Fruit fly (Drosophila melanogaster) whole organism, embryonic: Measurements from ENCODE around the gene qjt.

ENCODE experiments used
- Awh ChIP-seq: fragments of 200-800 bp; sonication (Bioruptor generic); IDR thresholded peaks from 2 replicates; pipeline ENCODE4, ENCODE4 v1.3.6; 2022; ENCODE audit warnings: missing biosample characterization, missing genetic modification characterization
- B-H1 ChIP-seq: fragments of 200-800 bp; sonication (Bioruptor generic); IDR thresholded peaks from 3 replicates; pipeline ENCODE4 v1.3.6; 2022; ENCODE audit warnings: missing biosample characterization, missing genetic modification characterization
- C15 ChIP-seq: fragments of 200-800 bp; sonication (Bioruptor generic); IDR thresholded peaks from 3 replicates; pipeline ENCODE4 v1.3.6; 2022; ENCODE audit warnings: missing biosample characterization, missing genetic modification characterization
- CG11085 ChIP-seq: fragments of 200-800 bp; sonication (Bioruptor generic); IDR thresholded peaks from 2 replicates; pipeline ENCODE4 v1.3.6; 2022; ENCODE audit warnings: missing biosample characterization, missing genetic modification characterization
- CG13775 ChIP-seq: fragments of 200-800 bp; sonication (Bioruptor generic); optimal IDR thresholded peaks from 3 replicates; lab custom pipeline; 2017; ENCODE audit warnings: missing biosample characterization, mild to moderate bottlenecking, missing genetic modification characterization
- CG15073 ChIP-seq: fragments of 200-800 bp; sonication (Bioruptor generic); optimal IDR thresholded peaks from 2 replicates; lab custom pipeline; 2016; ENCODE audit warnings: missing biosample characterization, missing genetic modification characterization
- CG1603 ChIP-seq: fragments of 200-800 bp; sonication (Bioruptor generic); optimal IDR thresholded peaks from 2 replicates; lab custom pipeline; 2019; ENCODE audit warnings: missing biosample characterization, mild to moderate bottlenecking, missing genetic modification characterization, moderate library complexity
- CG17829 ChIP-seq: fragments of 200-800 bp; optimal IDR thresholded peaks from 2 replicates; lab custom pipeline; 2019; ENCODE audit warnings: missing biosample characterization, mild to moderate bottlenecking, missing genetic modification characterization, moderate library complexity
- CG2116 ChIP-seq: fragments of 200-800 bp; sonication (Bioruptor generic); optimal IDR thresholded peaks from 3 replicates; lab custom pipeline; 2018; ENCODE audit warnings: missing biosample characterization, mild to moderate bottlenecking, missing genetic modification characterization
- CG2889 ChIP-seq: fragments of 200-800 bp; sonication (Bioruptor generic); IDR thresholded peaks from 3 replicates; pipeline ENCODE4 v1.3.6; 2022; ENCODE audit warnings: missing biosample characterization, missing genetic modification characterization
- CG31388 ChIP-seq: fragments of 200-800 bp; sonication (Bioruptor generic); optimal IDR thresholded peaks from 2 replicates; lab custom pipeline; 2016; ENCODE audit warnings: missing biosample characterization, missing genetic modification characterization
- CG3163 ChIP-seq: fragments of 200-800 bp; sonication (Bioruptor generic); optimal IDR thresholded peaks from 3 replicates; lab custom pipeline; 2016; ENCODE audit warnings: missing biosample characterization, missing genetic modification characterization
- CG34376 ChIP-seq: fragments of 200-800 bp; sonication (Bioruptor generic); optimal IDR thresholded peaks from 2 replicates; lab custom pipeline; 2018; ENCODE audit warnings: missing biosample characterization, mild to moderate bottlenecking, missing genetic modification characterization
- CG34422 ChIP-seq: fragments of 200-800 bp; sonication (Bioruptor generic); IDR thresholded peaks from 3 replicates; pipeline ENCODE4 v1.3.6; 2022; ENCODE audit warnings: missing biosample characterization, missing genetic modification characterization
- CG5953 ChIP-seq: fragments of 200-800 bp; sonication (Bioruptor generic); IDR thresholded peaks from 2 replicates; pipeline ENCODE4 v1.3.6; 2022; ENCODE audit warnings: missing biosample characterization, missing genetic modification characterization
- CG6683 ChIP-seq: fragments of 200-800 bp; sonication (Bioruptor generic); optimal IDR thresholded peaks from 2 replicates; lab custom pipeline; 2017; ENCODE audit warnings: missing biosample characterization, mild to moderate bottlenecking, missing genetic modification characterization, missing genetic modification reagents
- CG7271 ChIP-seq: fragments of 200-800 bp; sonication (Bioruptor generic); optimal IDR thresholded peaks from 2 replicates; lab custom pipeline; 2018; ENCODE audit warnings: missing biosample characterization, mild to moderate bottlenecking, missing genetic modification characterization, moderate library complexity
- CG7987 ChIP-seq: fragments of 200-800 bp; sonication (Bioruptor generic); optimal IDR thresholded peaks from 2 replicates; lab custom pipeline; 2018; ENCODE audit warnings: missing biosample characterization, mild to moderate bottlenecking, missing genetic modification characterization, moderate library complexity
- CG8290 ChIP-seq, 3 experiments: fragments of 200-800 bp; sonication (Bioruptor generic); optimal IDR thresholded peaks; 2 replicates each; lab custom pipeline; 2016 to 2019; ENCODE audit warnings: missing biosample characterization in 3 of 3, missing genetic modification characterization in 3 of 3, mild to moderate bottlenecking in 2 of 3, moderate library complexity in 1 of 3
- CG8924 ChIP-seq: fragments of 200-800 bp; optimal IDR thresholded peaks from 3 replicates; lab custom pipeline; 2019; ENCODE audit warnings: missing biosample characterization, mild to moderate bottlenecking, missing genetic modification characterization, moderate library complexity
- CG8944 ChIP-seq: fragments of 200-800 bp; sonication (Bioruptor generic); optimal IDR thresholded peaks from 3 replicates; lab custom pipeline; 2016; ENCODE audit warnings: missing biosample characterization, missing genetic modification characterization
- CG9876 ChIP-seq: fragments of 200-800 bp; sonication (Bioruptor generic); optimal IDR thresholded peaks from 2 replicates; lab custom pipeline; 2016; ENCODE audit warnings: missing biosample characterization, missing genetic modification characterization
- Doc2 ChIP-seq: fragments of 200-800 bp; sonication (Bioruptor generic); IDR thresholded peaks from 2 replicates; pipeline ENCODE4 v1.3.6; 2022; ENCODE audit warnings: missing biosample characterization, missing genetic modification characterization
- Fer1 ChIP-seq: fragments of 200-800 bp; sonication (Bioruptor generic); optimal IDR thresholded peaks from 2 replicates; lab custom pipeline; 2017; ENCODE audit warnings: missing biosample characterization, mild to moderate bottlenecking, missing genetic modification characterization
- HHEX ChIP-seq: fragments of 200-800 bp; sonication (Bioruptor generic); optimal IDR thresholded peaks from 3 replicates; lab custom pipeline; 2017; ENCODE audit warnings: missing biosample characterization, mild to moderate bottlenecking, missing genetic modification characterization, missing genetic modification reagents
- HLH3B ChIP-seq: fragments of 200-800 bp; sonication (Bioruptor generic); IDR thresholded peaks from 2 replicates; pipeline ENCODE4 v1.3.6; 2022; ENCODE audit warnings: missing biosample characterization, missing genetic modification characterization
- HLHmδ ChIP-seq: fragments of 200-800 bp; sonication (Bioruptor generic); optimal IDR thresholded peaks from 2 replicates; lab custom pipeline; 2018; ENCODE audit warnings: missing biosample characterization, mild to moderate bottlenecking, missing genetic modification characterization, moderate library complexity
- Hr78 ChIP-seq, 2 experiments: fragments of 200-800 bp in 1 of 2; fragments of >200 bp in 1 of 2; sonication (Bioruptor generic) in 1 of 2; optimal IDR thresholded peaks; 2 replicates each; lab custom pipeline; 2017 to 2019; ENCODE audit warnings: missing biosample characterization in 2 of 2, missing genetic modification characterization in 2 of 2, mild to moderate bottlenecking in 1 of 2, moderate library complexity in 1 of 2
- MBD-R2 ChIP-seq: fragments of 200-800 bp; sonication (Bioruptor generic); IDR thresholded peaks from 2 replicates; pipeline ENCODE4 v1.3.6; 2022; ENCODE audit warnings: missing biosample characterization, missing genetic modification characterization
- MESR4 ChIP-seq: fragments of 200-800 bp; sonication (Bioruptor generic); optimal IDR thresholded peaks from 2 replicates; lab custom pipeline; 2018; ENCODE audit warnings: missing biosample characterization, mild to moderate bottlenecking, missing genetic modification characterization, moderate library complexity
- Mad ChIP-seq: fragments of 200-800 bp; sonication (Bioruptor generic); optimal IDR thresholded peaks from 2 replicates; lab custom pipeline; 2016; ENCODE audit warnings: missing biosample characterization, missing genetic modification characterization
- Med ChIP-seq: fragments of 200-800 bp; sonication (Bioruptor generic); peaks from one replicate; lab custom pipeline; 2016; ENCODE audit warnings: missing biosample characterization, missing genetic modification characterization, mild to moderate bottlenecking, inconsistent platforms, moderate library complexity
- NC2β ChIP-seq: fragments of 200-800 bp; sonication (Bioruptor generic); optimal IDR thresholded peaks from 2 replicates; lab custom pipeline; 2016; ENCODE audit warnings: missing biosample characterization, missing genetic modification characterization
- Neu2 ChIP-seq: fragments of 200-800 bp; sonication (Bioruptor generic); optimal IDR thresholded peaks from 3 replicates; lab custom pipeline; 2016; ENCODE audit warnings: missing biosample characterization, missing genetic modification characterization, borderline replicate concordance
- Pdp1 ChIP-seq, 2 experiments: fragments of 200-800 bp; sonication (Bioruptor generic); optimal IDR thresholded peaks; 3 replicates each; lab custom pipeline; 2016; ENCODE audit warnings: missing biosample characterization in 2 of 2, missing genetic modification characterization in 2 of 2, mild to moderate bottlenecking in 1 of 2, moderate library complexity in 1 of 2
- Sin3A ChIP-seq: fragments of >200 bp; optimal IDR thresholded peaks from 2 replicates; lab custom pipeline; 2018
- Xbp1 ChIP-seq: fragments of 200-800 bp; sonication (Bioruptor generic); optimal IDR thresholded peaks from 3 replicates; lab custom pipeline; 2016; ENCODE audit warnings: missing biosample characterization, mild to moderate bottlenecking, missing genetic modification characterization
- Xrp1 ChIP-seq: fragments of 200-800 bp; sonication (Bioruptor generic); IDR thresholded peaks from 2 replicates; pipeline ENCODE4 v1.3.6; 2022; ENCODE audit warnings: missing biosample characterization, missing genetic modification characterization
- abd-A ChIP-seq: fragments of 200-800 bp; sonication (Bioruptor generic); optimal IDR thresholded peaks from 3 replicates; lab custom pipeline; 2019; ENCODE audit warnings: missing biosample characterization, mild to moderate bottlenecking, missing genetic modification characterization, moderate library complexity
- btn ChIP-seq: fragments of 200-800 bp; sonication (Bioruptor generic); optimal IDR thresholded peaks from 2 replicates; lab custom pipeline; 2016; ENCODE audit warnings: missing biosample characterization, missing genetic modification characterization
- cad ChIP-seq: fragments of >200 bp; optimal IDR thresholded peaks from 2 replicates; lab custom pipeline; 2017; ENCODE audit warnings: missing biosample characterization, missing genetic modification characterization
- dm ChIP-seq: fragments of 200-800 bp; sonication (Bioruptor generic); optimal IDR thresholded peaks from 3 replicates; lab custom pipeline; 2016; ENCODE audit warnings: missing biosample characterization, missing genetic modification characterization
- emc ChIP-seq: fragments of 200-800 bp; sonication (Bioruptor generic); optimal IDR thresholded peaks from 2 replicates; lab custom pipeline; 2016; ENCODE audit warnings: missing biosample characterization, missing genetic modification characterization
- insv ChIP-seq, 2 experiments: fragments of 200-800 bp; sonication (Bioruptor generic); optimal IDR thresholded peaks; 3 replicates each; lab custom pipeline; 2016 to 2018; ENCODE audit warnings: missing biosample characterization in 2 of 2, missing genetic modification characterization in 2 of 2
- inv ChIP-seq: fragments of 200-800 bp; sonication (Bioruptor generic); IDR thresholded peaks from 2 replicates; pipeline ENCODE4 v1.3.6; 2022; ENCODE audit warnings: missing biosample characterization, missing genetic modification characterization; ENCODE audit not compliant: partially characterized antibody
- lmd ChIP-seq: fragments of 200-800 bp; sonication (Bioruptor generic); IDR thresholded peaks from 2 replicates; pipeline ENCODE4 v1.3.6; 2022; ENCODE audit warnings: missing biosample characterization, missing genetic modification characterization
- mirr ChIP-seq: fragments of 200-800 bp; sonication (Bioruptor generic); optimal IDR thresholded peaks from 3 replicates; lab custom pipeline; 2018; ENCODE audit warnings: missing biosample characterization, mild to moderate bottlenecking, missing genetic modification characterization
- onecut ChIP-seq: fragments of 200-800 bp; sonication (Bioruptor generic); IDR thresholded peaks from 2 replicates; pipeline ENCODE4 v1.3.6; 2022; ENCODE audit warnings: missing biosample characterization, missing genetic modification characterization
- unc-4 ChIP-seq: fragments of 200-800 bp; sonication (Bioruptor generic); IDR thresholded peaks from 2 replicates; pipeline ENCODE4 v1.3.6; 2022; ENCODE audit warnings: missing biosample characterization, missing genetic modification characterization; ENCODE audit not compliant: partially characterized antibody
- vvl ChIP-seq: fragments of 200-800 bp; sonication (Bioruptor generic); IDR thresholded peaks from 2 replicates; pipeline ENCODE4 v1.3.6; 2022; ENCODE audit warnings: missing biosample characterization, missing genetic modification characterization

Gene qjt

dm6 chr3L:17474711-17475451 is 4.0 kb upstream of the qjt start, which contains the start of the genes UQCR-Q and CG46525 (continued):
- TF ChIP-seq Hr78 (GFP tag; optimal IDR thresholded peaks at IDR 0.05; lab: Kevin White, UChicago) = no peak
- no peak for TF ChIP-seq NC2β (GFP tag; lab: Kevin White, UChicago)
- peak in 1 of 2 experiments; percentile 96 for TF ChIP-seq Pdp1 (GFP tag; optimal IDR thresholded peaks at IDR 0.05; lab: Kevin White, UChicago)
- TF ChIP-seq vvl (GFP tag; lab: Robert Waterston, UW) = 0 out of 2 replicates have a peak, but pooled peaks have one; percentile 26
- TF ChIP-seq HLH3B (GFP tag; lab: Robert Waterston, UW) = no peak
- TF ChIP-seq HLHmδ (GFP tag; lab: Kevin White, UChicago) = no peak
- no peak for TF ChIP-seq C15 (GFP tag; lab: Robert Waterston, UW)
- no peak for TF ChIP-seq btn (GFP tag; lab: Kevin White, UChicago)
- TF ChIP-seq mirr (GFP tag; lab: Kevin White, UChicago) = no peak
- TF ChIP-seq CG2116 (GFP tag; lab: Kevin White, UChicago) = peak; percentile 79
- TF ChIP-seq CG34422 (GFP tag; lab: Robert Waterston, UW) = no peak
- TF ChIP-seq unc-4 = 0 out of 2 replicates have a peak, but pooled peaks have one; percentile 36
- TF ChIP-seq CG8290 (GFP tag; optimal IDR thresholded peaks at IDR 0.05; lab: Kevin White, UChicago) = peak; percentile 1
- TF ChIP-seq CG8290 (tag; optimal IDR thresholded peaks at IDR 0.05; lab: Kevin White, UChicago) = peak in 1 of 2 experiments; percentile 67
- TF ChIP-seq Doc2 = no peak
- TF ChIP-seq Awh (GFP tag; lab: Robert Waterston, UW) = no peak
- no peak for TF ChIP-seq CG31388 (GFP tag; lab: Kevin White, UChicago)
- TF ChIP-seq MBD-R2 (GFP tag; lab: Robert Waterston, UW) = peak; percentile 44
- peak; percentile 88 for TF ChIP-seq MESR4
- TF ChIP-seq Sin3A (lab: Kevin White, UChicago) = peak; percentile 25
- TF ChIP-seq CG8944 (GFP tag; lab: Kevin White, UChicago) = no peak
- no peak for TF ChIP-seq inv (GFP tag; lab: Robert Waterston, UW)
- no peak for TF ChIP-seq Neu2
- TF ChIP-seq onecut = no peak
- TF ChIP-seq CG7271 (tag; lab: Kevin White, UChicago) = no peak
- no peak for TF ChIP-seq CG9876 (GFP tag; lab: Kevin White, UChicago)
- TF ChIP-seq Xrp1 (GFP tag; lab: Robert Waterston, UW) = no peak
- TF ChIP-seq lmd (GFP tag; lab: Robert Waterston, UW) = no peak
- peak; percentile 72 for TF ChIP-seq CG1603 (tag; lab: Kevin White, UChicago)
- TF ChIP-seq HHEX (GFP tag; lab: Kevin White, UChicago) = no peak
- TF ChIP-seq CG13775 (GFP tag; lab: Kevin White, UChicago) = no peak
- no peak for TF ChIP-seq CG34376 (GFP tag; lab: Kevin White, UChicago)
- TF ChIP-seq CG3163 (GFP tag; lab: Kevin White, UChicago) = no peak
- peak; percentile 16 for TF ChIP-seq Fer1 (GFP tag; lab: Kevin White, UChicago)
- no peak for TF ChIP-seq emc (GFP tag; lab: Kevin White, UChicago)
- peak; percentile 15 for TF ChIP-seq Mad (GFP tag; lab: Kevin White, UChicago)
- TF ChIP-seq dm (GFP tag; lab: Kevin White, UChicago) = no peak
- TF ChIP-seq insv (GFP tag; optimal IDR thresholded peaks at IDR 0.05; lab: Kevin White, UChicago) = peak in 1 of 2 experiments; percentile 52
- no peak for TF ChIP-seq CG11085 (GFP tag; lab: Robert Waterston, UW)
- peak; percentile 8 for TF ChIP-seq CG7987 (GFP tag; lab: Kevin White, UChicago)
- TF ChIP-seq B-H1 = no peak
- peak; percentile 20 for TF ChIP-seq Xbp1 (GFP tag; lab: Kevin White, UChicago)
- TF ChIP-seq CG5953 = no peak
- TF ChIP-seq abd-A (tag; lab: Kevin White, UChicago) = no peak
- TF ChIP-seq CG17829 = peak; percentile 47
- TF ChIP-seq CG8924 = peak; percentile 5
- TF ChIP-seq CG6683 = no peak
- TF ChIP-seq CG2889 = no peak
- TF ChIP-seq Med = peak; percentile 81
- TF ChIP-seq CG15073 (GFP tag; lab: Kevin White, UChicago) = no peak
- TF ChIP-seq cad = no peak
